Worm (Caenorhabditis elegans) whole organism, L4/young adult: ENCODE data around the gene vps-50.

ENCODE experiments used
- W03F9.2 ChIP-seq: fragments of 150-350 bp; optimal IDR thresholded peaks from 2 replicates; lab custom pipeline; 2014; ENCODE audit warnings: missing biosample characterization, missing genetic modification characterization
- dao-5 ChIP-seq: sonication (generic microtip); optimal IDR thresholded peaks from 2 replicates; lab custom pipeline; 2016; ENCODE audit warnings: missing genotype, missing genetic modification characterization, moderate library complexity, missing compliant biosample characterization
- him-1 ChIP-seq: sonication (generic microtip); optimal IDR thresholded peaks from 2 replicates; lab custom pipeline; 2016; ENCODE audit warnings: missing genotype, missing genetic modification reagents, missing genetic modification characterization, missing compliant biosample characterization

The vps-50 gene

DNA sequence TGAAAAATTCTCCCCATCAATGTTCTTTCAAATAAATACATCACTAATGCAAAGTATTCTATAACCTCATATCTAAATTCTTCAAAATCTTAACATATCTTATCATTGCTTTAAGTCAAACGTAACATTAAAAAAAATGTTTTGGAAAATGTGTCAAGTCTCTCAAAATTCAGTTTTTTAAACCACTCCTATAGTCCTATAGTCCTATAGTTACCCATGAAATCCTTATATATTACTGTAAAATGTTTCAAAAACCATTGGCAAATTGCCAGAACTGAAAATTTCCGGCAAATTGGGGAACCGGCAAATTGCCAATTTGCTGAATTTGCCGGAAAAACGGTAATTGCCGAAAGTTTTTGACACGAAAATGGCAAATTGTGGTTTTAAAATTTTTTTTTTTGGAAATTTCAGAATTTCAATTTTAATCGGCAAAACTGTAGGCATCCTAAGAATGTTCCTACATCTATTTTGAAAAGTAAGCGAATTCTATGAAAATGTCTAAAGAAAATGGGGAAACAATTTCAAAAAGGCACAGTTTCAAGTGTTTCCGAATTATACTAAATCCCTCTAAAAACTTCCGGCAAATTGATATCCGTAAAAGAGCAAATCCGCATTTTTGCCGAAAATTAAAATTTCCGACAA lies 35.4 kb downstream of the vps-50 start:
- TF ChIP-seq W03F9.2 (tag; lab: Kevin White, UChicago) (no peak), him-1 (no peak), dao-5 (tag; lab: Kevin White, UChicago) (no peak)

DNA sequence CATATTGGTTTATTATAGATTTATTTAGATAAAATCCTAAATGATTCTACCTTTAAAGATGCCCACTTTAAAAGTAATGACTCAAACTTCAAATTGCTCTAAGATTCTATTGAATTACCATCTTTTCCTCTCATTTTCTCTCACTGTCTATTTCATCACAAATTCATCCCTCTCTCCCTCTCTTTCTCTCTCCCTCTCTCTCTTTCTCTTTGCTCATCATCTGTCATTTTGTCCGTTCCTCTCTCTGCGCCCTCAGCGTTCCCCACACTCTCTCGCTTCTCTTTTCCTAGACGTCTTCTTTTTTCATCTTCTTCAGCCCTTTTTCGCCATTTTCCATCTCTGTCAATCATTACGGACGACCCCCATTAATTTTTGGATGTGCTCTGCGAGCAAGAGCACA lies 36.1 kb downstream of the vps-50 start:
- TF ChIP-seq W03F9.2 (tag; lab: Kevin White, UChicago) (no peak), dao-5 (tag; lab: Kevin White, UChicago) (no peak), him-1 (no peak)

DNA sequence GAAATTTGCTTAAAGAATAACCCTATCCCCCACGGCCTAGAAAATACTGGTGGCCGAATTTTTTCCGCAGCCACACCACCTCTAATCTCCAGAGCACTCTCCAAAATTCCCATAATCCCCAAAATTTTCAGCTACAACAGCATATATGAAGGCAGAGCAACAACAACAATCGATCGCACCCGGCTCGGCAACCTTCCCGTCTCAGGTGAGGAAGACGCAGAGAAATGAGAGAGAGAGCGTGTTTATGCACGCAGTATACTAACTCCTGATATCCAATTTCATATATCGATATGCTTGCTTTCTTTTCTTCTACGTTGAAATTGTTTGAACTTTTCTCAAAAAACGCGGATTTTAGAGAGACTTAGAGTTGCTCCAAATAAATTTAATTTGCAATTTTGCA lies 37.3 kb downstream of the vps-50 start:
- TF ChIP-seq dao-5 (tag; lab: Kevin White, UChicago): no peak
- TF ChIP-seq him-1: no peak
- no peak for TF ChIP-seq W03F9.2 (tag; lab: Kevin White, UChicago)

DNA sequence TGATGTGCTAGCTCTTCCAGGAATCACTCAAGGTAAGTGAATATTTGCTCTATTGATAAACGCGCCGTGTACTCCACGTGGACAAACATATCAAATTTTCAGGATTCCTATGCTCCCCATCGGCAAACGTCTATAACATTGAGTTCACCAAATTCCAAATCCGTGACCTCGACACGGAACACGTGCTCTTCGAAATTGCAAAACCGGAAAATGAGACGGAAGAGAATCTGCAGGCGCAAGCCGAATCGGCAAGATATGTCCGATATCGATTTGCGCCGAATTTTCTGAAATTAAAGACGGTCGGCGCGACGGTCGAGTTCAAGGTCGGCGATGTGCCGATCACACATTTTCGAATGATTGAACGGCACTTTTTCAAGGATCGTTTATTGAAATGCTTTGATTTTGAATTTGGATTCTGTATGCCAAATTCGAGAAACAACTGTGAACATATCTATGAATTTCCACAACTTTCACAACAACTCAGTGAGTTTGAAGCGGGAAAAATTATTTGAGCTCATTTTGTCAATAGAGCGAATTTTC lies 38.8 kb downstream of the vps-50 start:
- TF ChIP-seq him-1 (no peak), W03F9.2 (tag; lab: Kevin White, UChicago) (no peak), dao-5 (tag; lab: Kevin White, UChicago) (no peak)

DNA sequence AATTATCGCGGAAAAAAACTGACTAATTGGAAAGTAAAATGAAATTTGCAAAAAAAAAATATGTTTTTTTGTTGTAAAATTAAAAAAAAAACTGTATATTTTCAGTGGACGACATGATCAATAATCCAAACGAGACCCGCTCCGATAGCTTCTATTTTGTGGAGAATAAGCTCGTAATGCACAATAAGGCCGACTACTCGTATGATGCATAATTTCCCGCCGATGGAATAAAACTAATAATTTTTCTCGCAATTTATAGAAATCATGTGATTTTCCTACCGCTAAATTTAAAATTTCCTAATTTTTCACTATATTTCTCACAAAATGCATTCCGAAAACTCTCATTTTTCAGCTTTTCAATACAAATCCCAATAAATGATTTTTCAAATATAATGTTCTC lies 39.5 kb downstream of the vps-50 start:
- no peak for TF ChIP-seq W03F9.2 (tag; lab: Kevin White, UChicago)
- no peak for TF ChIP-seq dao-5 (tag; lab: Kevin White, UChicago)
- TF ChIP-seq him-1: no peak

DNA sequence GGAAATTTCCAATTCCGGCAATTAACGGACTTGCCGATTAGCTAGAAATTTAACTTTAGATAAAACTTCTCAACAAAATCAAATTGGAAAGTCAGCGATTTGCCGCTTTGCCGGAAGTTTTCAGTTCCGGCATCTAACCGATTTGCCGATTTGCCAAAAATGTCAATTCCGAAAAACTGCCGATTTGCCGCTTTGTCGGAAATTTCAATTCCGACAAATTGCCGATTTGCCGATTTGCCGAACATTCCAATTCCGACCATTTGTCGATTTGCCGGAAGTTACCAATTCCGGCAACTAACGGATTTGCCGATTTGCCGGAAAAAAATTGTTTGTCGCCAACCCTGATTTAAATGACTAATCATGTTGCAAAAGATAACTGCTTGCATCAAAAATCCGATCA lies 40.2 kb downstream of the vps-50 start:
- no peak for TF ChIP-seq W03F9.2 (tag; lab: Kevin White, UChicago)
- TF ChIP-seq him-1: no peak
- no peak for TF ChIP-seq dao-5 (tag; lab: Kevin White, UChicago)

DNA sequence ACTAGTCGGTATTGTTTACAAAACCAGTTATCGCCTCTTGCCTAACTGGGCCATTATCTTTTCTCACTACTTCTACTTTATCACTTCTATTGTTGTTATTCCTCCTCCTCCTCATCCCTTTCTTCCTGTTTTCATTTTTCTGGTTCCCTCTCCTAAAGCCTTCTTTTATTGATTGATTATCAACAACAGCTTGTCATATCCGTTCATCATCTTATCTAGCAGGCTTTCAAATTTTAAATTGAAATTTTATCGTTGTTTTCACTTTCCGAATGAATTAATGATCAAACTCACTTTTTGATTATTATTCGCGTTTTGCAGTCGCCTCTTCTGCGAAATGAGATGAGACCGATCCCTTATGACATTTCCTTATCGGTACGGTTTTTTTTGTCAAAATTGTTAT lies 42.2 kb downstream of the vps-50 start, which contains the start of gene cut-6:
Gene cut-6 (plus strand): TSS at position 301 of the 400 bp plus-strand sequence.
- TF ChIP-seq W03F9.2 (tag; lab: Kevin White, UChicago): no peak
- TF ChIP-seq him-1: no peak
- no peak for TF ChIP-seq dao-5 (tag; lab: Kevin White, UChicago)

DNA sequence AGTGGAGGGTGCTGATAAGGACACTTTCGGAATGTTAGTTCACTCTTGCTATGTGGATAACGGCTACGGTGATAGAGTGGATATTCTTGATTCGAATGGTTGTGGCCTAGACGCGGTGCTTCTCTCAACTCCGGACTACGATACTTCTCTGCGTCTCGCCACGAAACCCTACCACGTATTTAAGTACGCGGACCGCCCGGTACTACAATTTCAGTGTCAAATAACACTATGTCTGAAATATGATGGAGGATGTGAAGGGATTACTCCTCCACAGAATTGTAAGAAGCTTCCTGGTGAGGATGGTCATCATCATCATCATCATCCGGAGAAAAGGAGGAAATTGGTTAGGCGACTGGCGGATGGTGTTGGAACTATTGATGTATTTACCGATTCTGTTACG lies 46.0 kb downstream of the vps-50 start:
- no peak for TF ChIP-seq dao-5 (tag; lab: Kevin White, UChicago)
- TF ChIP-seq W03F9.2 (tag; lab: Kevin White, UChicago): no peak
- no peak for TF ChIP-seq him-1

DNA sequence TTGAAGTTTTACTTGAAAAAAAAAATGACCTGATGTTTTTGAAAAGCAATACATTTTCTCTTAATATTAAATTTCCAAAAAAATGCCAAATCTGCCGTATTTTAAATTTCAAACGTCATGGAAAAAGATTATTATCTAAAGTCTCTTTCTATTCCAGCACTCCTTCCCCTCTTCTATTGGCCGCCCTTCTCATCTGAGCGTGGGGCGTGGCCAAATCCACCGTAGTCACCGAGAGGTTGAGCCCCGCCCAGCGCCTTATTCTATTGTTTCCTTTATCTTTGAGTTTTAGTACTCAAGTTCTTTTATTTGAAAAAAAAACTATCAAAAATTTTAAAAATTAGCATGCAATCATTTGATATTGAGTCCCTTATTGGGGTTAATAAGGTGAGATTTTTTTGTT lies 51.1 kb downstream of the vps-50 start, which contains the start of gene vab-7:
Gene vab-7 (plus strand): TSS at position 301 of the 400 bp plus-strand sequence.
- TF ChIP-seq him-1 (no peak), W03F9.2 (tag; lab: Kevin White, UChicago) (no peak), dao-5 (tag; lab: Kevin White, UChicago) (no peak)

DNA sequence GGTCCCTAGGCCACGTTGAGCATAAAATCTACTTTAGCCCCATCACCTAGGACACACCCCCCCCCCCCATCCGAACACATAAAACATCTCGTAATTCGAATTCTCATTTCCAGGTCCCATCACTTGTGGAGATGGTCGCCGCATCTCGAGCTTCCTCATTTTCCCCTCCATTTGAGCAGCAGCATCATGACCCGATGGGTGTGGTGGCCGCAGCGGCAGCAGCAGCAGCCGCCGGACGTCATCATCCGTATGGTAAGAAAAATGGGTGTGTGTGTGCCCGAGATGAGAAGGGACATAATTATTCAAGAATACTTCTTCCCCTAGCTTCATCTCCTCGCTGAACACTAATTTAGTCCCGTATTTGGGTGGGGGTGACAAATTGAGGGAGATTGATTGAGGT lies 52.5 kb downstream of the vps-50 start:
- TF ChIP-seq him-1 (no peak), dao-5 (tag; lab: Kevin White, UChicago) (no peak)

DNA sequence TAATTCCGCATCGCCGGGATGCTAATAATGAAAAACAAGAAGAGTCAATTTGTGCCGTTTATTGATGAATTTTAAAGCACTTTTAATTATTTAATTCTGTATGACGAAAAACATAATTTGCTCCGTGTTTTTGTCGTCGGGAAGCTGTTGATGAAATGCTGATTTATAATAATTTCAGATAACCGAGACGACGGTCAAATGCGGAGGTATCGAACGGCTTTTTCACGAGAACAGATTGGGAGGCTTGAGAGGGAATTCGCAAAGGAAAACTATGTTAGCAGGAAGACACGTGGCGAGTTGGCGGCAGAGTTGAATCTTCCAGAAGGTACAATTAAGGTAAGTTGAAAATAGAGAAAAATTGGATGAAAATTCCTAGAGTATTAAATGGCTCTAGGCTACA lies 54.5 kb downstream of the vps-50 start:
- TF ChIP-seq dao-5 (tag; lab: Kevin White, UChicago): no peak
- no peak for TF ChIP-seq him-1
- TF ChIP-seq W03F9.2 (tag; lab: Kevin White, UChicago): no peak
